Worm (Caenorhabditis elegans) whole organism, young adult: ENCODE measurements around the gene tag-52.

Experiments used
- B0019.2 ChIP-seq: fragments of 200-800 bp; sonication (Bioruptor generic); conservative IDR thresholded peaks from 2 replicates; pipeline ENCODE4 v1.3.6; 2022; ENCODE audit warnings: missing genetic modification reagents, missing genetic modification characterization, missing compliant biosample characterization
- F10E7.11 ChIP-seq: sonication (generic microtip); optimal IDR thresholded peaks from 2 replicates; lab custom pipeline; 2017; ENCODE audit warnings: mild to moderate bottlenecking, missing genetic modification characterization, moderate library complexity, missing compliant biosample characterization
- F23B12.7 ChIP-seq: sonication (generic microtip); optimal IDR thresholded peaks from 2 replicates; lab custom pipeline; 2017; ENCODE audit warnings: missing genetic modification characterization, mild to moderate bottlenecking, missing compliant biosample characterization, antibody characterized with exemption, moderate library complexity; ENCODE audit not compliant: insufficient read depth
- F37B4.10 ChIP-seq: fragments of 200-800 bp; sonication (Bioruptor generic); IDR thresholded peaks from 2 replicates; pipeline ENCODE4 v1.3.6; 2022; ENCODE audit warnings: missing genetic modification characterization, missing compliant biosample characterization
- F39B2.1 ChIP-seq: fragments of 200-800 bp; sonication (Bioruptor generic); IDR thresholded peaks from 2 replicates; pipeline ENCODE4 v1.3.6; 2022; ENCODE audit warnings: missing genetic modification reagents, missing genetic modification characterization, missing compliant biosample characterization
- F49E8.2 ChIP-seq: sonication (generic microtip); optimal IDR thresholded peaks from 3 replicates; lab custom pipeline; 2017; ENCODE audit warnings: missing genetic modification characterization, mild to moderate bottlenecking, missing compliant biosample characterization, antibody characterized with exemption, moderate library complexity; ENCODE audit not compliant: insufficient read depth
- K12H6.12 ChIP-seq: fragments of 200-800 bp; sonication (Bioruptor generic); optimal IDR thresholded peaks from 2 replicates; lab custom pipeline; 2018; ENCODE audit warnings: mild to moderate bottlenecking, missing genetic modification characterization, missing compliant biosample characterization
- Y56A3A.18 ChIP-seq: fragments of 200-800 bp; sonication (Bioruptor generic); IDR thresholded peaks from 2 replicates; pipeline ENCODE4 v1.3.6; 2022; ENCODE audit warnings: missing genetic modification reagents, missing genetic modification characterization, missing compliant biosample characterization
- atf-7 ChIP-seq: sonication (generic microtip); optimal IDR thresholded peaks from 2 replicates; lab custom pipeline; 2017; ENCODE audit warnings: mild to moderate bottlenecking, missing genetic modification characterization, missing compliant biosample characterization
- attf-3 ChIP-seq: fragments of 200-800 bp; sonication (Bioruptor generic); conservative IDR thresholded peaks from 2 replicates; pipeline ENCODE4 v1.3.6; 2022; ENCODE audit warnings: missing genetic modification reagents, missing genetic modification characterization, missing compliant biosample characterization
- attf-6 ChIP-seq: fragments of 200-800 bp; sonication (Bioruptor generic); IDR thresholded peaks from 2 replicates; pipeline ENCODE4 v1.3.6; 2022; ENCODE audit warnings: missing genetic modification reagents, missing genetic modification characterization, missing compliant biosample characterization
- bed-1 ChIP-seq: fragments of 200-800 bp; sonication (Bioruptor generic); IDR thresholded peaks from 2 replicates; pipeline ENCODE4 v1.3.6; 2022; ENCODE audit warnings: missing genetic modification reagents, missing genetic modification characterization, missing compliant biosample characterization
- bed-2 ChIP-seq: fragments of 200-800 bp; sonication (Bioruptor generic); IDR thresholded peaks from 2 replicates; pipeline ENCODE4 v1.3.6; 2022; ENCODE audit warnings: missing genetic modification reagents, missing genetic modification characterization, missing compliant biosample characterization
- cebp-1 ChIP-seq, 2 experiments: fragments of 200-800 bp in 1 of 2; sonication (Bioruptor generic) in 1 of 2; sonication (generic microtip) in 1 of 2; IDR thresholded peaks in 1 of 2; optimal IDR thresholded peaks in 1 of 2; 2 replicates each; pipeline versions ENCODE4 v1.3.6 to Lab custom; 2017 to 2022; ENCODE audit warnings: missing compliant biosample characterization in 2 of 2, missing genetic modification characterization in 2 of 2, mild to moderate bottlenecking in 1 of 2, missing genetic modification reagents in 1 of 2, moderate library complexity in 1 of 2
- cebp-2 ChIP-seq: fragments of 200-800 bp; sonication (Bioruptor generic); IDR thresholded peaks from 2 replicates; pipeline ENCODE4 v1.3.6; 2022; ENCODE audit warnings: missing genetic modification characterization, missing compliant biosample characterization
- ceh-100 ChIP-seq: fragments of 200-800 bp; sonication (Bioruptor generic); IDR thresholded peaks from 2 replicates; pipeline ENCODE4 v1.3.6; 2022; ENCODE audit warnings: missing genetic modification reagents, missing genetic modification characterization, missing compliant biosample characterization
- ceh-40 ChIP-seq: fragments of 200-800 bp; sonication (Bioruptor generic); IDR thresholded peaks from 2 replicates; pipeline ENCODE4 v1.3.6; 2022; ENCODE audit warnings: missing genetic modification characterization, missing compliant biosample characterization
- ceh-58 ChIP-seq: fragments of 200-800 bp; sonication (Bioruptor generic); IDR thresholded peaks from 2 replicates; pipeline ENCODE4 v1.3.6; 2022; ENCODE audit warnings: missing genetic modification characterization, missing compliant biosample characterization
- dox-1 ChIP-seq: fragments of 200-800 bp; sonication (Bioruptor generic); IDR thresholded peaks from 2 replicates; pipeline ENCODE4 v1.3.6; 2022; ENCODE audit warnings: missing genetic modification reagents, missing genetic modification characterization, missing compliant biosample characterization
- dpl-1 ChIP-seq: fragments of 150-350 bp; optimal IDR thresholded peaks from 2 replicates; lab custom pipeline; 2014; ENCODE audit warnings: missing biosample characterization, missing genetic modification reagents, missing genetic modification characterization
- efl-1 ChIP-seq: fragments of 150-350 bp; optimal IDR thresholded peaks from 2 replicates; lab custom pipeline; 2014; ENCODE audit warnings: missing biosample characterization, missing genetic modification reagents, missing genetic modification characterization
- ekl-4 ChIP-seq: fragments of 200-800 bp; sonication (Bioruptor generic); IDR thresholded peaks from 2 replicates; pipeline ENCODE4 v1.3.6; 2022; ENCODE audit warnings: missing genetic modification reagents, missing genetic modification characterization, missing compliant biosample characterization
- fkh-3 ChIP-seq: sonication (generic microtip); optimal IDR thresholded peaks from 2 replicates; lab custom pipeline; 2016; ENCODE audit warnings: mild to moderate bottlenecking, missing genetic modification characterization, missing compliant biosample characterization
- gei-17 ChIP-seq: fragments of 200-800 bp; sonication (Bioruptor generic); optimal IDR thresholded peaks from 2 replicates; lab custom pipeline; 2018; ENCODE audit warnings: mild to moderate bottlenecking, missing genetic modification characterization, missing compliant biosample characterization
- him-1 ChIP-seq: sonication (generic microtip); optimal IDR thresholded peaks from 2 replicates; lab custom pipeline; 2016; ENCODE audit warnings: missing genotype, missing genetic modification reagents, missing genetic modification characterization, missing compliant biosample characterization
- hlh-12 ChIP-seq: sonication (generic microtip); optimal IDR thresholded peaks from 2 replicates; lab custom pipeline; 2016; ENCODE audit warnings: missing genetic modification characterization, missing compliant biosample characterization
- hlh-26 ChIP-seq: fragments of 200-800 bp; sonication (Bioruptor generic); conservative IDR thresholded peaks from 2 replicates; pipeline ENCODE4 v1.3.6; 2022; ENCODE audit warnings: missing genetic modification reagents, missing genetic modification characterization, missing compliant biosample characterization
- let-526 ChIP-seq: fragments of 200-800 bp; sonication (Bioruptor generic); IDR thresholded peaks from 2 replicates; pipeline ENCODE4 v1.3.6; 2022; ENCODE audit warnings: missing genetic modification reagents, missing genetic modification characterization, missing compliant biosample characterization
- lin-26 ChIP-seq: fragments of 200-800 bp; sonication (Bioruptor generic); IDR thresholded peaks from 2 replicates; pipeline ENCODE4 v1.3.6; 2022; ENCODE audit warnings: missing genetic modification reagents, missing genetic modification characterization, missing compliant biosample characterization
- lin-54 ChIP-seq: fragments of 200-800 bp; sonication (Bioruptor generic); optimal IDR thresholded peaks from 2 replicates; lab custom pipeline; 2018; ENCODE audit warnings: mild to moderate bottlenecking, missing genetic modification characterization, missing compliant biosample characterization
- madf-8 ChIP-seq: fragments of 200-800 bp; sonication (Bioruptor generic); conservative IDR thresholded peaks from 2 replicates; pipeline ENCODE4 v1.3.6; 2022; ENCODE audit warnings: missing genetic modification reagents, missing genetic modification characterization, missing compliant biosample characterization
- mes-4 ChIP-seq: sonication (generic microtip); optimal IDR thresholded peaks from 2 replicates; lab custom pipeline; 2016; ENCODE audit warnings: missing genotype, missing genetic modification characterization, missing compliant biosample characterization
- nhr-120 ChIP-seq: fragments of 200-800 bp; sonication (Bioruptor generic); IDR thresholded peaks from 2 replicates; pipeline ENCODE4 v1.3.6; 2022; ENCODE audit warnings: missing genetic modification characterization, missing compliant biosample characterization
- snpc-1.1 ChIP-seq: sonication (generic microtip); optimal IDR thresholded peaks from 2 replicates; lab custom pipeline; 2017; ENCODE audit warnings: missing genetic modification characterization, mild to moderate bottlenecking, missing compliant biosample characterization, antibody characterized with exemption, moderate library complexity, missing genotype, missing genetic modification reagents; ENCODE audit not compliant: insufficient read depth
- snpc-1.3 ChIP-seq: sonication (generic microtip); optimal IDR thresholded peaks from 2 replicates; lab custom pipeline; 2017; ENCODE audit warnings: missing genetic modification characterization, mild to moderate bottlenecking, missing compliant biosample characterization, antibody characterized with exemption, moderate library complexity, missing genotype, missing genetic modification reagents; ENCODE audit not compliant: insufficient read depth
- snpc-4 ChIP-seq, 5 experiments: fragments of 150-350 bp in 1 of 5; sonication (generic microtip) in 4 of 5; optimal IDR thresholded peaks; 2 replicates each; lab custom pipeline; 2014 to 2018; ENCODE audit warnings: missing genetic modification characterization in 5 of 5, missing biosample characterization in 3 of 5, antibody characterized with exemption in 2 of 5, mild to moderate bottlenecking in 2 of 5, missing compliant biosample characterization in 2 of 5, missing genotype in 2 of 5, moderate library complexity in 2 of 5, missing genetic modification reagents in 1 of 5
- sptf-2 ChIP-seq: fragments of 200-800 bp; sonication (Bioruptor generic); optimal IDR thresholded peaks from 2 replicates; lab custom pipeline; 2018; ENCODE audit warnings: mild to moderate bottlenecking, missing genetic modification characterization, missing compliant biosample characterization
- zfh-2 ChIP-seq: fragments of 200-800 bp; sonication (Bioruptor generic); conservative IDR thresholded peaks from 2 replicates; pipeline ENCODE4 v1.3.6; 2022; ENCODE audit warnings: missing genetic modification reagents, missing genetic modification characterization, missing compliant biosample characterization
- ztf-18 ChIP-seq: sonication (generic microtip); optimal IDR thresholded peaks from 2 replicates; lab custom pipeline; 2016; ENCODE audit warnings: missing genotype, mild to moderate bottlenecking, missing genetic modification characterization, missing compliant biosample characterization
- ztf-26 ChIP-seq: sonication (generic microtip); optimal IDR thresholded peaks from 2 replicates; lab custom pipeline; 2017; ENCODE audit warnings: missing genetic modification characterization, missing compliant biosample characterization
- ztf-28 ChIP-seq: fragments of 200-800 bp; sonication (Bioruptor generic); IDR thresholded peaks from 2 replicates; pipeline ENCODE4 v1.3.6; 2022; ENCODE audit warnings: missing genetic modification reagents, missing genetic modification characterization, missing compliant biosample characterization

The tag-52 gene

DNA sequence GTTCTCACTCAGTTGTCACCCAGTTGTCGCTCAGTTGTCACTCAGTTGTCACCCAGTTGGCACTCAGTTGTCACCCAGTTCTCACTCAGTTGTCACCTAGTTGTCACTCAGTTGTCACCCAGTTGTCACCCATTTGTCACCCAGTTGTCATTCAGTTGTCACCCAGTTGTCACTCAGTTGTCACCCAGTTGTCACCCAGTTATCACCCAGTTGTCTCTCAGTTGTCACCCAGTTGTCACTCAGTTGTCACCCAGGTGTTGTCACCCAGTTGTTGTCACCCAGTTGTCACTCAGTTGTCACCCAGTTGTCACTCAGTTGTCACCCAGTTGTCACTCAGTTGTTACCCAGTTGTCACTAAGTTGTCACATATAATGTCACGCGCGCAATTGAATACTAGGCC, 46.8 kb downstream of the tag-52 start (continued):
- TF ChIP-seq let-526 (GFP tag; lab: Robert Waterston, UW) = 0 out of 2 replicates have a peak, but pooled peaks have one; percentile 40
- TF ChIP-seq mes-4 (tag; lab: Kevin White, UChicago) = no peak
- no peak for TF ChIP-seq ceh-40
- TF ChIP-seq efl-1 (GFP tag; lab: Kevin White, UChicago) = no peak
- TF ChIP-seq ceh-100 (GFP tag; lab: Robert Waterston, UW) = no peak
- TF ChIP-seq ztf-18 (tag; lab: Kevin White, UChicago) = no peak
- TF ChIP-seq lin-26 (GFP tag; lab: Robert Waterston, UW) = no peak; the same call in none of the 2 replicates
- no peak for TF ChIP-seq F10E7.11 (tag; lab: Kevin White, UChicago)
- no peak for TF ChIP-seq dpl-1 (GFP tag; lab: Kevin White, UChicago)
- no peak for TF ChIP-seq attf-6 (GFP tag; lab: Robert Waterston, UW)
- no peak for TF ChIP-seq F49E8.2
- peak; percentile 50; the same call in 1 of the 2 replicates for TF ChIP-seq B0019.2 (GFP tag; lab: Robert Waterston, UW)
- TF ChIP-seq zfh-2 (GFP tag; lab: Robert Waterston, UW) = no peak
- peak; percentile 97 for TF ChIP-seq F37B4.10 (GFP tag; lab: Robert Waterston, UW)
- no peak for TF ChIP-seq madf-8
- TF ChIP-seq ztf-26 (tag; lab: Kevin White, UChicago) = no peak
- TF ChIP-seq F39B2.1 (GFP tag; lab: Robert Waterston, UW) = no peak; the same call in 1 of the 2 replicates
- 0 out of 2 replicates have a peak, but pooled peaks have one; percentile 39 for TF ChIP-seq attf-3 (GFP tag; lab: Robert Waterston, UW)
- 0 out of 2 replicates have a peak, but pooled peaks have one; percentile 26 for TF ChIP-seq ztf-28 (GFP tag; lab: Robert Waterston, UW)
- TF ChIP-seq F23B12.7 = no peak
- TF ChIP-seq bed-1 (GFP tag; lab: Robert Waterston, UW) = 0 out of 2 replicates have a peak, but pooled peaks have one; percentile 52
- no peak for TF ChIP-seq snpc-4 (GFP tag; optimal IDR thresholded peaks at IDR 0.05; lab: Kevin White, UChicago)
- no peak for TF ChIP-seq snpc-4 (tag; optimal IDR thresholded peaks at IDR 0.05; lab: Kevin White, UChicago)
- TF ChIP-seq bed-2 (GFP tag; lab: Robert Waterston, UW) = peak; percentile 82; the same call in 1 of the 2 replicates
- no peak for TF ChIP-seq gei-17 (GFP tag; lab: Kevin White, UChicago)
- TF ChIP-seq Y56A3A.18 = no peak
- 0 out of 2 replicates have a peak, but pooled peaks have one; percentile 33 for TF ChIP-seq nhr-120 (GFP tag; lab: Robert Waterston, UW)
- TF ChIP-seq cebp-2 (GFP tag; lab: Robert Waterston, UW) = 0 out of 2 replicates have a peak, but pooled peaks have one; percentile 54
- peak; percentile 74; the same call in 1 of the 2 replicates for TF ChIP-seq ekl-4 (GFP tag; lab: Robert Waterston, UW)
- peak; percentile 59; the same call in 1 of the 2 replicates for TF ChIP-seq dox-1 (GFP tag; lab: Robert Waterston, UW)
- TF ChIP-seq hlh-26 (GFP tag; lab: Robert Waterston, UW) = no peak
- TF ChIP-seq ceh-58 (GFP tag; lab: Robert Waterston, UW) = 0 out of 2 replicates have a peak, but pooled peaks have one; percentile 84

DNA sequence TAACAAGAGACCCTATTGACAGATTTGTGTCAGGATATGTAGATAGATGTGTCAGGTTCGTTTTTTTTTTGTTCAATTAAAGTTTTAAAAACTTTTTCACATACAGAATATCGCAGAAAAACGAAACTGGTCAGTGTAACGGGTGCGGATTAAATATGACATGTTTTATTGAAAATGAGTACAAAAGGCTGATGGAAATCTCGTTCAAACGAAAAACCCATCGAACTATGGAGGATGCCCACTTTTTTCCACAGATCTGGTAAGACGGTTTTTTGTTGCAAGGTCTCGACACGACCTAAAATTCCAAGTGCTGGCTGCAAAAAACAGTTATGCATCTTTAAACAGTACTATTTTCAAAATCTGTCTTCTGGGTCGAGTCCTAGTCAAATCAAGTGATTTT, 48.3 kb downstream of the tag-52 start:
- no peak for TF ChIP-seq cebp-1 (GFP tag; IDR thresholded peaks at IDR 0.05; lab: Robert Waterston, UW)
- no peak for TF ChIP-seq cebp-1 (tag; optimal IDR thresholded peaks at IDR 0.05; lab: Kevin White, UChicago)
- TF ChIP-seq lin-54 (GFP tag; lab: Kevin White, UChicago) = no peak
- no peak for TF ChIP-seq atf-7
- TF ChIP-seq fkh-3 (tag; lab: Kevin White, UChicago) = no peak
- no peak for TF ChIP-seq K12H6.12 (tag; lab: Kevin White, UChicago)
- TF ChIP-seq him-1 = no peak
- TF ChIP-seq B0019.2 (GFP tag; lab: Robert Waterston, UW) = no peak
- TF ChIP-seq snpc-1.1 (tag; lab: Kevin White, UChicago) = no peak
- TF ChIP-seq hlh-12 (tag; lab: Kevin White, UChicago) = no peak
- no peak for TF ChIP-seq snpc-1.3 (tag; lab: Kevin White, UChicago)
- no peak for TF ChIP-seq Y56A3A.18
- no peak for TF ChIP-seq mes-4 (tag; lab: Kevin White, UChicago)
- no peak for TF ChIP-seq sptf-2 (GFP tag; lab: Kevin White, UChicago)
- TF ChIP-seq, all 124 proteins: peak for 0
